Fruit fly (Drosophila melanogaster) whole organism, prepupa: ENCODE results near the gene CG2260.

ENCODE experiments used
- CG10631 ChIP-seq: fragments of 200-800 bp; sonication (Bioruptor generic); optimal IDR thresholded peaks from 2 replicates; lab custom pipeline; 2016; ENCODE audit warnings: missing biosample characterization, missing genetic modification characterization
- CG4318 ChIP-seq: fragments of 200-800 bp; sonication (Bioruptor generic); optimal IDR thresholded peaks from 3 replicates; lab custom pipeline; 2017; ENCODE audit warnings: missing biosample characterization, mild to moderate bottlenecking, missing genetic modification characterization
- Hr4 ChIP-seq: fragments of 200-800 bp; sonication (Bioruptor generic); optimal IDR thresholded peaks from 3 replicates; lab custom pipeline; 2016; ENCODE audit warnings: missing biosample characterization, missing genetic modification characterization
- OdsH ChIP-seq: fragments of 200-800 bp; sonication (Bioruptor generic); optimal IDR thresholded peaks from 3 replicates; lab custom pipeline; 2016; ENCODE audit warnings: missing biosample characterization, missing genetic modification characterization

DNA sequence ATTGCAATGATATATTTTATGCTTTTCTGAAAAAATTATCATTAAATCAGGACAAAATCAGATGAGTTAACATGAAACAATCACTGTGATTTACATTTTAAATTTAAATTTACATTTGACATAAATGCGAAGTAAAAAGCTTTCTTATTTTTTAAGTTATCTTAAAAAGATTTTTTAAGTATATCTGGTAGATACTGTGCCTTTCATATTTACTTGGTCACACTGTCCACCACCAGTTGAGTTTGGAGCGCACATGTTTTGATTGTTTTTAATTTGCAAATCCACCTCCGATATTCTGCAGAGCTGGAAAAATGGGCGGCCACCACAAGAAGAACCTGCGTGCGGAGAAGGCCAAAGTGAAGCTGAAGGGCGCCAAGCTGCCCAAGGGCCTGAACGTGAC is 4.1 kb downstream of the CG2260 start, which contains the start of gene CG1575:
- TF ChIP-seq CG4318 (GFP tag; lab: Kevin White, UChicago), result no peak
- TF ChIP-seq Hr4 (GFP tag; lab: Kevin White, UChicago), result no peak
- no peak for TF ChIP-seq OdsH
- no peak for TF ChIP-seq CG10631 (GFP tag; lab: Kevin White, UChicago)
